Worm (Caenorhabditis elegans) whole organism, midembryonic: Measurements from ENCODE around the gene rpl-21.
A peak's percentile ranks its signal among the peaks of the same experiment; 100 is the strongest.

Source experiments
- T22C8.4 ChIP-seq: fragments of 200-800 bp; sonication (Bioruptor generic); IDR thresholded peaks from 2 replicates; pipeline ENCODE4 v1.3.6; 2022; ENCODE audit warnings: missing genetic modification characterization, missing compliant biosample characterization
- cog-1 ChIP-seq: sonication (generic microtip); optimal IDR thresholded peaks from 2 replicates; lab custom pipeline; 2016; ENCODE audit warnings: missing genetic modification characterization, missing compliant biosample characterization
- flt-1 ChIP-seq: fragments of 200-800 bp; sonication (Bioruptor generic); IDR thresholded peaks from 2 replicates; pipeline ENCODE4 v1.3.6; 2022; ENCODE audit warnings: missing genetic modification characterization, missing compliant biosample characterization
- klf-2 ChIP-seq: fragments of 200-800 bp; sonication (Bioruptor generic); conservative IDR thresholded peaks from 2 replicates; pipeline ENCODE4 v1.3.6; 2022; ENCODE audit warnings: missing genetic modification reagents, missing genetic modification characterization, missing compliant biosample characterization
- med-1 ChIP-seq: sonication (generic microtip); optimal IDR thresholded peaks from 2 replicates; lab custom pipeline; 2017; ENCODE audit warnings: missing genetic modification characterization, mild to moderate bottlenecking, missing compliant biosample characterization, antibody characterized with exemption, missing genetic modification reagents; ENCODE audit not compliant: insufficient read depth
- tab-1 ChIP-seq: fragments of 200-800 bp; sonication (Bioruptor generic); IDR thresholded peaks from 2 replicates; pipeline ENCODE4 v1.3.6; 2022; ENCODE audit warnings: missing genetic modification characterization, missing compliant biosample characterization
- ztf-23 ChIP-seq: fragments of 200-800 bp; sonication (Bioruptor generic); IDR thresholded peaks from 2 replicates; pipeline ENCODE4 v1.3.6; 2022; ENCODE audit warnings: missing genetic modification reagents, missing genetic modification characterization, missing compliant biosample characterization

DNA sequence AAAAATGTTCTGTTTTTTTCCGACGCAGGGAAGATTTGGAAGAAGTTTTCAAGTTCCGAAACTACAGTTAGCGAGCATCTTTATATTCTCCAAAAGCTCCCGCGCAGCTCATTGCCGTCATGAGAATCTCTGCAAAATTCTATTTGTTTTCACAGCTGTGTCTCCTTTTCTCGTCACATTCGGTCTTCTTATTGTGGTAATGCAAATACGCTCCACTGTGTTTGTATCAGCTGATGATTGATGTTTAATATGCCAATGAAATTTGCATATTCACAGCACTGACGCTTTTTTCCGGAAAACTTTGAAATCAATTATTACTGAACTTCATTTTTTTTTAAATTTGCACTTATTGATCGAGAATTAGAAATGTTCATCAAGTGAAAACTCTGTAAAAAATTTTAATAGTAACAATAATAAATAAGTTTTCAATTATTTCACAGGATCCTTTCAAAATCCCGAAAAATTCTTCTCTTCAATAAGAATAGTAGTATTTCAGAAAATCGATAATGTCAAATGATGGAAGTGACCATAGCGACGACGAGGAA, 36.9 kb downstream of the rpl-21 start, which contains the start of gene K06H7.2:
- TF ChIP-seq flt-1 (GFP tag; lab: Robert Waterston, UW) (0 out of 2 replicates have a peak, but pooled peaks have one; percentile 40), klf-2 (GFP tag; lab: Robert Waterston, UW) (no peak), tab-1 (GFP tag; lab: Robert Waterston, UW) (no peak), cog-1 (tag; lab: Kevin White, UChicago) (peak; percentile 48), ztf-23 (GFP tag; lab: Robert Waterston, UW) (no peak), T22C8.4 (GFP tag; lab: Robert Waterston, UW) (no peak), med-1 (no peak)
